Fruit fly (Drosophila melanogaster): ENCODE measurements around the gene Polr1H.

DNA sequence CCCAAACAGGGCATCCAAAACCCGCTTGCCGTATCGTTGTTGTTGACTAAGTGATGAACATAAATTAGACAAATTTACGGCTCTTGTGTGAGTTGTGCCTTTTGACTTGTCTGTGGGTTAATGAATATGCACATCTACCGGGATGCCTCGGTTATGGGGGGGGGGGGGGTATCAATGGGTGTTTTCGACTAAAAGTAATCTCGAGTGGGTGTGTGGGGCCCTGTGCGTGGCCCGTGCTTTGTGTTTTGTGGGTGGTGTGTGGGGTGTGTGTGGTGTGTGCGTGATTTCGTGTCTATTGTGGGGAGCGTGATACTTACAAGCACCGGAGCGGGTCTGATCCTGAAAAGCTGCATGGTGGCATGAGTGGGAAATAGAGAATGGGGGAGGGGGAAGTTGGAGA, 12.7 kb upstream of the Polr1H start:
- TF ChIP-seq usp (GFP tag; optimal IDR thresholded peaks at IDR 0.05): no peak
- TF ChIP-seq pan (optimal IDR thresholded peaks at IDR 0.05): no peak
- no peak for TF ChIP-seq CG8478 (optimal IDR thresholded peaks at IDR 0.05)
- TF ChIP-seq psq (optimal IDR thresholded peaks at IDR 0.05): no peak
- TF ChIP-seq EcR (GFP tag; optimal IDR thresholded peaks at IDR 0.05): no peak
- no peak for TF ChIP-seq Dll (optimal IDR thresholded peaks at IDR 0.05)
